Worm (Caenorhabditis elegans) whole organism, early embryonic: ENCODE measurements around the gene Y34B4A.4.

Experiments used
- B0310.2 ChIP-seq: sonication (generic microtip); optimal IDR thresholded peaks from 2 replicates; lab custom pipeline; 2016; ENCODE audit warnings: mild to moderate bottlenecking, missing genetic modification characterization, missing compliant biosample characterization
- F13C5.2 ChIP-seq: sonication (generic microtip); optimal IDR thresholded peaks from 2 replicates; lab custom pipeline; 2017; ENCODE audit warnings: mild to moderate bottlenecking, missing genetic modification characterization, inconsistent platforms, missing compliant biosample characterization
- aly-1 ChIP-seq: sonication (generic microtip); optimal IDR thresholded peaks from 2 replicates; lab custom pipeline; 2016; ENCODE audit warnings: missing genetic modification characterization, missing compliant biosample characterization
- ama-1 ChIP-seq: fragments of 150-350 bp; optimal IDR thresholded peaks from 2 replicates; lab custom pipeline; 2014
- ceh-13 ChIP-seq: fragments of 200-800 bp; sonication (Bioruptor generic); optimal IDR thresholded peaks from 2 replicates; lab custom pipeline; 2018; ENCODE audit warnings: mild to moderate bottlenecking, missing genetic modification characterization, missing compliant biosample characterization
- ceh-36 ChIP-seq: sonication (generic microtip); optimal IDR thresholded peaks from 2 replicates; lab custom pipeline; 2016; ENCODE audit warnings: missing genetic modification characterization, inconsistent platforms, missing compliant biosample characterization
- ets-7 ChIP-seq: sonication (generic microtip); optimal IDR thresholded peaks from 2 replicates; lab custom pipeline; 2016; ENCODE audit warnings: missing genotype, missing genetic modification characterization, missing compliant biosample characterization
- flt-1 ChIP-seq: fragments of 200-800 bp; sonication (Bioruptor generic); IDR thresholded peaks from 2 replicates; pipeline ENCODE4 v1.3.6; 2022; ENCODE audit warnings: missing genetic modification characterization, missing compliant biosample characterization
- hmbx-1 ChIP-seq: sonication (generic microtip); optimal IDR thresholded peaks from 2 replicates; lab custom pipeline; 2016; ENCODE audit warnings: mild to moderate bottlenecking, missing genetic modification characterization, missing compliant biosample characterization
- hmg-4 ChIP-seq: fragments of 200-800 bp; sonication (Bioruptor generic); optimal IDR thresholded peaks from 2 replicates; lab custom pipeline; 2018; ENCODE audit warnings: mild to moderate bottlenecking, missing genetic modification characterization, missing compliant biosample characterization
- hnd-1 ChIP-seq: sonication (generic microtip); optimal IDR thresholded peaks from 2 replicates; lab custom pipeline; 2016; ENCODE audit warnings: missing genetic modification characterization, missing compliant biosample characterization
- pes-1 ChIP-seq: fragments of 200-800 bp; sonication (Bioruptor generic); IDR thresholded peaks from 2 replicates; pipeline ENCODE4 v1.3.6; 2022; ENCODE audit warnings: missing genetic modification reagents, missing genetic modification characterization, missing compliant biosample characterization
- scrt-1 ChIP-seq: fragments of 200-800 bp; sonication (Bioruptor generic); IDR thresholded peaks from 2 replicates; pipeline ENCODE4 v1.3.6; 2022; ENCODE audit warnings: missing genetic modification characterization, missing compliant biosample characterization
- sea-1 ChIP-seq: fragments of 200-800 bp; sonication (Bioruptor generic); conservative IDR thresholded peaks from 2 replicates; pipeline ENCODE4 v1.3.6; 2022; ENCODE audit warnings: missing genetic modification characterization, missing compliant biosample characterization
- tbx-11 ChIP-seq: fragments of 200-800 bp; sonication (Bioruptor generic); IDR thresholded peaks from 2 replicates; pipeline ENCODE4 v1.3.6; 2022; ENCODE audit warnings: missing genetic modification characterization, missing compliant biosample characterization
- tbx-37 ChIP-seq: fragments of 200-800 bp; sonication (Bioruptor generic); conservative IDR thresholded peaks from 2 replicates; pipeline ENCODE4 v1.3.6; 2022; ENCODE audit warnings: missing genetic modification reagents, missing genetic modification characterization, missing compliant biosample characterization
- tra-4 ChIP-seq: sonication (generic microtip); optimal IDR thresholded peaks from 2 replicates; lab custom pipeline; 2017; ENCODE audit warnings: missing genetic modification characterization, missing compliant biosample characterization

The Y34B4A.4 gene

ce11 chrX:5264026-5264425 lies at the start of gene Y34B4A.4:
Y34B4A.4 (plus strand) TSS chrX:5264326.
- TF ChIP-seq tbx-37 = no peak
- TF ChIP-seq B0310.2 (tag; lab: Kevin White, UChicago) = no peak
- TF ChIP-seq sea-1 = no peak
- TF ChIP-seq flt-1 (GFP tag; lab: Robert Waterston, UW) = no peak
- no peak for TF ChIP-seq ceh-13 (GFP tag; lab: Kevin White, UChicago)
- no peak for TF ChIP-seq ets-7 (tag; lab: Kevin White, UChicago)
- no peak for TF ChIP-seq scrt-1 (GFP tag; lab: Robert Waterston, UW)
- no peak for TF ChIP-seq aly-1 (tag; lab: Kevin White, UChicago)
- no peak for TF ChIP-seq F13C5.2 (tag; lab: Kevin White, UChicago)
- no peak for TF ChIP-seq hmbx-1

ce11 chrX:5214790-5215189 lies 49.3 kb upstream of the Y34B4A.4 start:
- TF ChIP-seq aly-1 (tag; lab: Kevin White, UChicago) (peak; percentile 50), ceh-36 (tag; lab: Kevin White, UChicago) (no peak), hmg-4 (GFP tag; lab: Kevin White, UChicago) (no peak)

DNA sequence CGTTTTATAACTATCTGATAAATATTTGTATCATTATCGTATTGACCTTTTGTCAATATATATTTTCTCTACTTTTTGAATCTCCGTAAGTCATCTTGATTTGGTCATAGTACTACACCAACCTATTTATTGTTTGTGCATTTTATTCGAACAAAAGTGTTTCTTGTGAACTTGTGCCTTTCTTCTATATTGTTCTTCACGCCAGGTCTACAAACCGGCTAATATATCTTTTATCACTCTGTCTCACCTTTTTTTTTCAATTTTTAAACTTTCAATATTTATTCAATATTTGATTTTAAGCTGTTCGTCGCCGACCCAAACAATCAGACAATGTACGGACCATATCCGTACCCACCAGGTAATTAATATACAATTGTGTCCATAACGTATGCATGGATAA lies 48.1 kb upstream of the Y34B4A.4 start, which contains the start of gene hrpa-2:
TSS of gene hrpa-2 (plus strand) at position 301 of the 400 bp plus-strand sequence.
- no peak for TF ChIP-seq pes-1 (GFP tag; lab: Robert Waterston, UW)
- no peak for TF ChIP-seq ama-1
- TF ChIP-seq hnd-1 (tag; lab: Kevin White, UChicago) = no peak
- no peak for TF ChIP-seq sea-1
- no peak for TF ChIP-seq flt-1 (GFP tag; lab: Robert Waterston, UW)
- no peak for TF ChIP-seq ceh-13 (GFP tag; lab: Kevin White, UChicago)
- TF ChIP-seq B0310.2 (tag; lab: Kevin White, UChicago) = no peak
- no peak for TF ChIP-seq hmg-4 (GFP tag; lab: Kevin White, UChicago)
- no peak for TF ChIP-seq ets-7 (tag; lab: Kevin White, UChicago)
- no peak for TF ChIP-seq hmbx-1
- no peak for TF ChIP-seq aly-1 (tag; lab: Kevin White, UChicago)
- no peak for TF ChIP-seq tbx-11
- no peak for TF ChIP-seq tbx-37
- no peak for TF ChIP-seq F13C5.2 (tag; lab: Kevin White, UChicago)
- TF ChIP-seq scrt-1 (GFP tag; lab: Robert Waterston, UW) = no peak
- TF ChIP-seq tra-4 (tag; lab: Kevin White, UChicago) = no peak
- TF ChIP-seq ceh-36 (tag; lab: Kevin White, UChicago) = no peak

DNA sequence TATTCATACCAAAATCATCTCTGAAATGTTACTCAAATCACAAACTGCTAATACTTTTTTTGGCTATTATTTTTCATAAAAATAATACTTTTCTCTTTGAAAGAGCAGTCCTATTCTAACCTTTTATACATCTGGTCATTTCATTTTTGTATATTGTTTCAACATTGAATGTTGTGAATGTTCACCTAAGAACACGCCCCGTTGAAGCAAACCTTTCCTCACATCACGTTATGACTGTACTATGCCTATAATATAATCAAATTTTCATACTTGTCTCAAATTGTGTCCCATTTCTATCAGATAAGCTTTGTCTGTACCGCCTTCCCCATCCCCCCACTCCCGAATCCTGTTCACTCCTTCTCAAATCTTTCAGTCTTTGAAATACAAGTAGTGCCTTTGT lies 45.8 kb upstream of the Y34B4A.4 start:
- TF ChIP-seq flt-1 (GFP tag; lab: Robert Waterston, UW) = no peak

DNA sequence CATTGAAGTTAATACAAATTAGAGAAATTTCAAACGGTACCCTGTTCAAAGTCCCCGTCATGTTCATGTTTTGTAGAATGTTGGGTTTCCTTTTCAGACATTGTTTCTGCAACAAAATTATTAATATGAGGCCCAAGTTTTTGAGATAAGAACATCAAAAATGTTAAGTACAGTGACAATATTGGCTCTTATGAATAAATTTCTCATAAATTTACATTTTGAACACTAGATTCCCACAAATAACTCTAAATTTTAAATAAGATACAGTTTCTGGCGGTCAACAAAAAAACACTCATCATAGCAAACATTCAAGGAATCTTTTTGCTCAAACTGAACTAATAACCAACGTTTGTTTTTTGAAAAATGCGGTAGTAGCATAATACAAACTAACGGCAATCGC lies 37.9 kb upstream of the Y34B4A.4 start, which contains the start of gene H28G03.3:
TSS of gene H28G03.3 (minus strand) at position 101 of the 400 bp plus-strand sequence.
- TF ChIP-seq ceh-36 (tag; lab: Kevin White, UChicago) (no peak), sea-1 (no peak), tbx-11 (no peak), pes-1 (GFP tag; lab: Robert Waterston, UW) (no peak), hmg-4 (GFP tag; lab: Kevin White, UChicago) (no peak), tra-4 (tag; lab: Kevin White, UChicago) (no peak), ama-1 (no peak), flt-1 (GFP tag; lab: Robert Waterston, UW) (no peak), hnd-1 (tag; lab: Kevin White, UChicago) (no peak), hmbx-1 (no peak), B0310.2 (tag; lab: Kevin White, UChicago) (no peak)

- no peak for TF ChIP-seq scrt-1 (GFP tag; lab: Robert Waterston, UW)
- TF ChIP-seq hmbx-1 = no peak
- TF ChIP-seq ceh-13 (GFP tag; lab: Kevin White, UChicago) = no peak
- no peak for TF ChIP-seq tbx-11
- TF ChIP-seq ama-1 = no peak
- no peak for TF ChIP-seq hmg-4 (GFP tag; lab: Kevin White, UChicago)
- no peak for TF ChIP-seq B0310.2 (tag; lab: Kevin White, UChicago)
Measured at ce11 chrX:5238246-5238645, 25.9 kb upstream of the Y34B4A.4 start.

- TF ChIP-seq hnd-1 (tag; lab: Kevin White, UChicago) = no peak
- no peak for TF ChIP-seq flt-1 (GFP tag; lab: Robert Waterston, UW)
- TF ChIP-seq sea-1 = no peak
- TF ChIP-seq aly-1 (tag; lab: Kevin White, UChicago) = no peak
- TF ChIP-seq tra-4 (tag; lab: Kevin White, UChicago) = no peak
- no peak for TF ChIP-seq tbx-37
- no peak for TF ChIP-seq ama-1
- TF ChIP-seq F13C5.2 (tag; lab: Kevin White, UChicago) = no peak
- no peak for TF ChIP-seq hmg-4 (GFP tag; lab: Kevin White, UChicago)
- no peak for TF ChIP-seq tbx-11
- TF ChIP-seq scrt-1 (GFP tag; lab: Robert Waterston, UW) = no peak
- TF ChIP-seq ceh-36 (tag; lab: Kevin White, UChicago) = no peak
- no peak for TF ChIP-seq pes-1 (GFP tag; lab: Robert Waterston, UW)
- no peak for TF ChIP-seq ets-7 (tag; lab: Kevin White, UChicago)
- TF ChIP-seq B0310.2 (tag; lab: Kevin White, UChicago) = no peak
- no peak for TF ChIP-seq ceh-13 (GFP tag; lab: Kevin White, UChicago)
Measured at ce11 chrX:5243382-5243979, 20.6 kb upstream of the Y34B4A.4 start, which contains the start of gene mtm-5. mtm-5 (minus strand) TSS chrX:5243408.

DNA sequence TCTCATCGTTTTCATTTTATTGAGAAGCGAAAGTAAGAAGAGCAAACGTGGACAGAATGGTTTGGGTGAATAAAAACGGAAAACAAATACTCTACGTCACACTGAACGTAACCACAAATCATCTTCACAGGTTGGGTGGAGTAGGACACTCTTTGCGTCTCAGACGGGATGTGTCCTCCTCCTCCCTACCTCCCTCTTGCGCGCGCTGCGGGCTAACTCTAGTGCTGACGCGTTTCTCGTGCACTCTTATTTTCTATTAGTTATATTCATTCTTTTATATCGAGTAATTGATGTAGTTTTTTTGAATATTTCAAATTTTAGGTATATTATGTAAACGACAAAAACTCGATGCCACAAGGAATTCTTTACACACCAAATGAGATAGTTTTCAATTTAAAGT lies 20.1 kb upstream of the Y34B4A.4 start, which contains the start of gene Y34B4A.7:
TSS of gene Y34B4A.7 (plus strand) at position 297 of the 400 bp plus-strand sequence.
- no peak for TF ChIP-seq ceh-13 (GFP tag; lab: Kevin White, UChicago)
- TF ChIP-seq sea-1 = 0 out of 2 replicates have a peak, but pooled peaks have one; percentile 8
- TF ChIP-seq B0310.2 (tag; lab: Kevin White, UChicago) = peak; percentile 29
- TF ChIP-seq flt-1 (GFP tag; lab: Robert Waterston, UW) = peak; percentile 45; the same call in 1 of the 2 replicates
